Worm (Caenorhabditis elegans) whole organism, L1 larva: ENCODE measurements around the gene B0334.20.

Experiments
- C16A3.4 ChIP-seq: fragments of 150-350 bp; optimal IDR thresholded peaks from 2 replicates; lab custom pipeline; 2014; ENCODE audit warnings: missing biosample characterization, missing genetic modification characterization
- C34B4.2 ChIP-seq: sonication (generic microtip); optimal IDR thresholded peaks from 2 replicates; lab custom pipeline; 2017; ENCODE audit warnings: mild to moderate bottlenecking, missing genetic modification characterization, missing compliant biosample characterization
- alr-1 ChIP-seq: fragments of 200-800 bp; sonication (Bioruptor generic); optimal IDR thresholded peaks from 2 replicates; lab custom pipeline; 2018; ENCODE audit warnings: borderline replicate concordance, mild to moderate bottlenecking, missing genetic modification characterization, missing compliant biosample characterization
- aly-2 ChIP-seq: fragments of 150-350 bp; optimal IDR thresholded peaks from 2 replicates; lab custom pipeline; 2014; ENCODE audit warnings: missing biosample characterization, missing genetic modification characterization
- blmp-1 ChIP-seq: fragments of 150-350 bp; optimal IDR thresholded peaks from 2 replicates; lab custom pipeline; 2014; ENCODE audit warnings: missing biosample characterization, missing genetic modification characterization
- ceh-63 ChIP-seq: fragments of 200-800 bp; sonication (Bioruptor generic); optimal IDR thresholded peaks from 2 replicates; lab custom pipeline; 2018; ENCODE audit warnings: mild to moderate bottlenecking, missing genetic modification characterization, missing compliant biosample characterization
- ces-1 ChIP-seq: fragments of 150-350 bp; optimal IDR thresholded peaks from 2 replicates; lab custom pipeline; 2014; ENCODE audit warnings: missing biosample characterization, missing genetic modification reagents, missing genetic modification characterization
- dpl-1 ChIP-seq, 3 experiments: fragments of 150-350 bp in 2 of 3; sonication (generic microtip) in 1 of 3; optimal IDR thresholded peaks; 2 replicates each; lab custom pipeline; 2014 to 2017; ENCODE audit warnings: missing biosample characterization in 3 of 3, missing genetic modification characterization in 3 of 3, missing genetic modification reagents in 3 of 3
- egl-27 ChIP-seq, 2 experiments: fragments of 150-350 bp in 1 of 2; sonication (generic microtip); optimal IDR thresholded peaks; 3 replicates each; lab custom pipeline; 2017 to 2018; ENCODE audit warnings: missing biosample characterization in 2 of 2, missing genetic modification characterization in 2 of 2, missing genetic modification reagents in 2 of 2
- elt-3 ChIP-seq, 6 experiments: fragments of 150-350 bp in 1 of 6; sonication (generic microtip); optimal IDR thresholded peaks; 2 replicates each; lab custom pipeline; 2017 to 2018; ENCODE audit warnings: missing biosample characterization in 6 of 6, missing genetic modification characterization in 6 of 6, inconsistent platforms in 1 of 6
- fkh-10 ChIP-seq: sonication (generic microtip); optimal IDR thresholded peaks from 2 replicates; lab custom pipeline; 2017; ENCODE audit warnings: missing biosample characterization, missing genetic modification reagents, missing genetic modification characterization
- fkh-4 ChIP-seq: sonication (generic microtip); optimal IDR thresholded peaks from 2 replicates; lab custom pipeline; 2016; ENCODE audit warnings: missing compliant biosample characterization, missing genetic modification characterization, borderline replicate concordance
- grh-1 ChIP-seq: fragments of 200-800 bp; sonication (Bioruptor generic); IDR thresholded peaks from 2 replicates; pipeline ENCODE4 v1.3.6; 2022; ENCODE audit warnings: missing genetic modification reagents, missing genetic modification characterization, missing compliant biosample characterization
- hlh-4 ChIP-seq: sonication (generic microtip); optimal IDR thresholded peaks from 2 replicates; lab custom pipeline; 2016; ENCODE audit warnings: mild to moderate bottlenecking, missing genetic modification characterization, missing compliant biosample characterization
- irx-1 ChIP-seq: sonication (generic microtip); optimal IDR thresholded peaks from 2 replicates; lab custom pipeline; 2016; ENCODE audit warnings: missing genetic modification characterization, missing compliant biosample characterization
- jun-1 ChIP-seq: fragments of 150-350 bp; optimal IDR thresholded peaks from 2 replicates; lab custom pipeline; 2014; ENCODE audit warnings: missing biosample characterization, missing genetic modification reagents, missing genetic modification characterization
- lin-35 ChIP-seq, 2 experiments: fragments of 150-350 bp; optimal IDR thresholded peaks; 2 replicates each; lab custom pipeline; 2014; ENCODE audit warnings: missing biosample characterization in 2 of 2, missing genetic modification characterization in 2 of 2, missing genetic modification reagents in 2 of 2
- lin-39 ChIP-seq: fragments of 150-350 bp; optimal IDR thresholded peaks from 2 replicates; lab custom pipeline; 2014; ENCODE audit warnings: missing biosample characterization, missing genetic modification reagents, missing genetic modification characterization
- lir-3 ChIP-seq: sonication (generic microtip); optimal IDR thresholded peaks from 2 replicates; lab custom pipeline; 2016; ENCODE audit warnings: mild to moderate bottlenecking, missing genetic modification characterization, moderate library complexity, missing compliant biosample characterization; ENCODE audit not compliant: poor library complexity
- lsy-2 ChIP-seq, 2 experiments: fragments of 150-350 bp; optimal IDR thresholded peaks; 2 replicates each; lab custom pipeline; 2014; ENCODE audit warnings: missing biosample characterization in 2 of 2, missing genetic modification characterization in 2 of 2
- mab-9 ChIP-seq: fragments of 200-800 bp; sonication (Bioruptor generic); IDR thresholded peaks from 2 replicates; pipeline ENCODE4 v1.3.6; 2022; ENCODE audit warnings: missing genetic modification reagents, missing genetic modification characterization, missing compliant biosample characterization
- mdl-1 ChIP-seq, 2 experiments: fragments of 150-350 bp; optimal IDR thresholded peaks; 2 replicates each; lab custom pipeline; 2014 to 2017; ENCODE audit warnings: missing biosample characterization in 2 of 2, missing genetic modification characterization in 2 of 2, inconsistent platforms in 1 of 2
- mef-2 ChIP-seq: fragments of 150-350 bp; optimal IDR thresholded peaks from 2 replicates; lab custom pipeline; 2014; ENCODE audit warnings: missing biosample characterization, missing genetic modification characterization
- nhr-19 ChIP-seq: fragments of 200-800 bp; sonication (Bioruptor generic); conservative IDR thresholded peaks from 2 replicates; pipeline ENCODE4 v1.3.6; 2022; ENCODE audit warnings: missing genetic modification characterization, missing compliant biosample characterization
- nhr-20 ChIP-seq: sonication (generic microtip); optimal IDR thresholded peaks from 2 replicates; lab custom pipeline; 2016; ENCODE audit warnings: mild to moderate bottlenecking, missing genetic modification characterization, missing compliant biosample characterization
- nhr-237 ChIP-seq: fragments of 150-350 bp; optimal IDR thresholded peaks from 2 replicates; lab custom pipeline; 2014; ENCODE audit warnings: missing biosample characterization, missing genetic modification characterization
- nhr-28 ChIP-seq: fragments of 150-350 bp; optimal IDR thresholded peaks from 2 replicates; lab custom pipeline; 2014; ENCODE audit warnings: missing biosample characterization, missing genetic modification characterization
- nhr-47 ChIP-seq: sonication (generic microtip); optimal IDR thresholded peaks from 2 replicates; lab custom pipeline; 2016; ENCODE audit warnings: mild to moderate bottlenecking, missing genetic modification characterization, moderate library complexity, missing compliant biosample characterization
- nhr-71 ChIP-seq: sonication (generic microtip); optimal IDR thresholded peaks from 2 replicates; lab custom pipeline; 2016; ENCODE audit warnings: mild to moderate bottlenecking, missing genetic modification characterization, moderate library complexity, missing compliant biosample characterization
- nhr-76 ChIP-seq: sonication (generic microtip); optimal IDR thresholded peaks from 2 replicates; lab custom pipeline; 2017; ENCODE audit warnings: missing biosample characterization, missing genetic modification characterization
- nhr-77 ChIP-seq: fragments of 150-350 bp; optimal IDR thresholded peaks from 2 replicates; lab custom pipeline; 2014; ENCODE audit warnings: missing biosample characterization, missing genetic modification characterization
- nhr-85 ChIP-seq: sonication (generic microtip); peaks from one replicate; lab custom pipeline; 2016; ENCODE audit warnings: missing genetic modification characterization, inconsistent platforms, missing compliant biosample characterization
- nhr-90 ChIP-seq: sonication (generic microtip); optimal IDR thresholded peaks from 2 replicates; lab custom pipeline; 2016; ENCODE audit warnings: mild to moderate bottlenecking, missing genetic modification characterization, missing compliant biosample characterization; ENCODE audit not compliant: poor library complexity
- pag-3 ChIP-seq: sonication (generic microtip); optimal IDR thresholded peaks from 2 replicates; lab custom pipeline; 2017; ENCODE audit warnings: missing genetic modification characterization, mild to moderate bottlenecking, missing compliant biosample characterization, antibody characterized with exemption, borderline replicate concordance; ENCODE audit not compliant: insufficient read depth
- pqm-1 ChIP-seq: sonication (generic microtip); optimal IDR thresholded peaks from 3 replicates; lab custom pipeline; 2017; ENCODE audit warnings: missing biosample characterization, missing genetic modification characterization
- rnt-1 ChIP-seq: sonication (generic microtip); optimal IDR thresholded peaks from 2 replicates; lab custom pipeline; 2016; ENCODE audit warnings: mild to moderate bottlenecking, missing genetic modification characterization, moderate library complexity, missing compliant biosample characterization
- skn-1 ChIP-seq: fragments of 150-350 bp; optimal IDR thresholded peaks from 2 replicates; lab custom pipeline; 2014; ENCODE audit warnings: missing biosample characterization, missing genetic modification characterization
- snpc-4 ChIP-seq: fragments of 150-350 bp; optimal IDR thresholded peaks from 2 replicates; lab custom pipeline; 2014; ENCODE audit warnings: missing biosample characterization, missing genetic modification characterization
- snu-23 ChIP-seq: sonication (generic microtip); optimal IDR thresholded peaks from 2 replicates; lab custom pipeline; 2016; ENCODE audit warnings: missing genetic modification characterization, missing compliant biosample characterization
- sox-4 ChIP-seq: sonication (generic microtip); optimal IDR thresholded peaks from 2 replicates; lab custom pipeline; 2016; ENCODE audit warnings: missing genetic modification characterization, missing compliant biosample characterization
- sup-37 ChIP-seq: fragments of 200-800 bp; sonication (Bioruptor generic); optimal IDR thresholded peaks from 2 replicates; lab custom pipeline; 2018; ENCODE audit warnings: mild to moderate bottlenecking, missing genetic modification characterization, missing compliant biosample characterization
- tbx-2 ChIP-seq: sonication (generic microtip); optimal IDR thresholded peaks from 2 replicates; lab custom pipeline; 2016; ENCODE audit warnings: missing genetic modification characterization, missing compliant biosample characterization
- xbp-1 ChIP-seq: sonication (generic microtip); optimal IDR thresholded peaks from 2 replicates; lab custom pipeline; 2016; ENCODE audit warnings: missing genetic modification characterization, missing compliant biosample characterization
- zag-1 ChIP-seq: fragments of 150-350 bp; optimal IDR thresholded peaks from 2 replicates; lab custom pipeline; 2014; ENCODE audit warnings: missing biosample characterization, missing genetic modification characterization
- ztf-11 ChIP-seq, 2 experiments: sonication (generic microtip); optimal IDR thresholded peaks; 2 replicates each; lab custom pipeline; 2016 to 2017; ENCODE audit warnings: missing genetic modification characterization in 2 of 2, missing biosample characterization in 1 of 2, missing compliant biosample characterization in 1 of 2

Gene B0334.20

DNA sequence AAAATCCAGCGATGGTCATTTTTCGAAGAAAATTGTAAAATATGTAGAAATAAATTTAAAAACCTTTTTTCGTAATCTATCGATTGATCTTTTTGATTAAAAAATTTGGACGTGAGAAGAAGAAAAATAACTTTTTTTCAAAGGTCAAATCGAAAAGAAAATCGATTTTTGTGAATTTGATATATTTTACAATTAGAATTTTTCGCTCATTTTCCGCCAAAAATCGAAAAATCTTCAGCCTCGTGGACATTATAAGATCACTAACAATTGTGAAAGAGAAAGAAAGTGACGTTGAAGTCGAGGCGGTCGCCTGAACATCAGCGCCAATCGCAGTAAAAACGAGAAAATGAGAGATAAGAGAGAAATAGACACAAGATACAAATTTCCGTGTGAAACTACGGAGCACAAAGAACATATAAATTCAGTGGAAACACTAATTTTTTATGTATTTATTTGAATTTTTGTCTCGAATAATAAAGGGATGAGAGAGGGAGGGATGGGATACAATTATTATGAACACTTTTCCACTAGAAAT, 30.6 kb downstream of the B0334.20 start, which contains the start of gene cisd-1 (continued):
- no peak for TF ChIP-seq rnt-1 (tag; lab: Kevin White, UChicago)
- TF ChIP-seq elt-3 (tag; optimal IDR thresholded peaks at IDR 0.05; lab: Kevin White, UChicago) = peak in 1 of 6 experiments; percentile 1
- TF ChIP-seq nhr-76 (tag; lab: Kevin White, UChicago) = no peak
- TF ChIP-seq hlh-4 (tag; lab: Kevin White, UChicago) = no peak
- peak; percentile 32 for TF ChIP-seq nhr-71 (tag; lab: Kevin White, UChicago)
- TF ChIP-seq ces-1 (GFP tag; lab: Kevin White, UChicago) = no peak
- peak in 1 of 2 experiments; percentile 34 for TF ChIP-seq lin-35 (GFP tag; optimal IDR thresholded peaks at IDR 0.05; lab: Kevin White, UChicago)
- TF ChIP-seq tbx-2 (tag; lab: Kevin White, UChicago) = peak; percentile 0
- no peak for TF ChIP-seq irx-1
- TF ChIP-seq aly-2 (tag; lab: Kevin White, UChicago) = no peak
- no peak for TF ChIP-seq pag-3 (tag; lab: Kevin White, UChicago)
- TF ChIP-seq snpc-4 (tag; lab: Kevin White, UChicago) = no peak
- no peak for TF ChIP-seq zag-1 (tag; lab: Kevin White, UChicago)
- TF ChIP-seq egl-27 (tag; optimal IDR thresholded peaks at IDR 0.05; lab: Kevin White, UChicago) = no peak
- TF ChIP-seq mef-2 (tag; lab: Kevin White, UChicago) = no peak
- TF ChIP-seq fkh-4 (tag; lab: Kevin White, UChicago) = no peak
- TF ChIP-seq C34B4.2 (tag; lab: Kevin White, UChicago) = no peak
- TF ChIP-seq jun-1 (tag; lab: Kevin White, UChicago) = no peak
- no peak for TF ChIP-seq lin-39 (tag; lab: Kevin White, UChicago)
- no peak for TF ChIP-seq alr-1 (tag; lab: Kevin White, UChicago)

- TF ChIP-seq sox-4 (tag; lab: Kevin White, UChicago) (no peak), jun-1 (tag; lab: Kevin White, UChicago) (no peak), grh-1 (GFP tag; lab: Robert Waterston, UW) (no peak), C16A3.4 (no peak)
Observed at ce11 chrII:11467541-11467940, 32.7 kb downstream of the B0334.20 start, which contains the start of gene klp-17. Gene klp-17 (minus strand): TSS chrII:11467641.

- TF ChIP-seq mdl-1 (tag; optimal IDR thresholded peaks at IDR 0.05; lab: Kevin White, UChicago) (peak in 1 of 2 experiments; percentile 49), nhr-85 (tag; lab: Kevin White, UChicago) (peak; percentile 83), ztf-11 (tag; optimal IDR thresholded peaks at IDR 0.05; lab: Kevin White, UChicago) (peak in 1 of 2 experiments; percentile 16), nhr-47 (tag; lab: Kevin White, UChicago) (peak; percentile 16), nhr-20 (tag; lab: Kevin White, UChicago) (peak; percentile 68), xbp-1 (tag; lab: Kevin White, UChicago) (peak; percentile 24), nhr-28 (no peak), blmp-1 (tag; lab: Kevin White, UChicago) (peak; percentile 88), dpl-1 (GFP tag; optimal IDR thresholded peaks at IDR 0.05; lab: Kevin White, UChicago) (peak in 2 of 3 experiments; percentile 26 to 44), mab-9 (no peak), nhr-90 (peak; percentile 10), alr-1 (tag; lab: Kevin White, UChicago) (no peak), lin-35 (GFP tag; optimal IDR thresholded peaks at IDR 0.05; lab: Kevin White, UChicago) (peak in 1 of 2 experiments; percentile 62), lsy-2 (tag; optimal IDR thresholded peaks at IDR 0.05; lab: Kevin White, UChicago) (peak; percentile 28 to 57), nhr-237 (no peak), aly-2 (tag; lab: Kevin White, UChicago) (no peak), rnt-1 (tag; lab: Kevin White, UChicago) (peak; percentile 61), grh-1 (GFP tag; lab: Robert Waterston, UW) (no peak), snpc-4 (tag; lab: Kevin White, UChicago) (peak; percentile 8), sup-37 (GFP tag; lab: Kevin White, UChicago) (no peak), ceh-63 (GFP tag; lab: Kevin White, UChicago) (no peak), jun-1 (tag; lab: Kevin White, UChicago) (peak; percentile 42), nhr-19 (GFP tag; lab: Robert Waterston, UW) (peak; percentile 33), lin-39 (tag; lab: Kevin White, UChicago) (no peak), lir-3 (peak; percentile 32), elt-3 (tag; optimal IDR thresholded peaks at IDR 0.05; lab: Kevin White, UChicago) (peak in 3 of 6 experiments; percentile 5 to 57 (median 55)), skn-1 (tag; lab: Kevin White, UChicago) (peak; percentile 14), pqm-1 (tag; lab: Kevin White, UChicago) (no peak), snu-23 (GFP tag; lab: Kevin White, UChicago) (peak; percentile 60), nhr-77 (tag; lab: Kevin White, UChicago) (peak; percentile 16), fkh-10 (GFP tag; lab: Kevin White, UChicago) (no peak)
Observed at ce11 chrII:11464427-11464944, 35.8 kb downstream of the B0334.20 start, which contains the start of the genes aars-1 and rga-1. Gene aars-1 (minus strand): TSS chrII:11464497. Gene rga-1 (plus strand): TSS chrII:11464894.
